Worm (Caenorhabditis elegans): Measurements from ENCODE around the gene col-12.
A peak's percentile ranks its signal among the peaks of the same experiment; 100 is the strongest.

Gene col-12

DNA sequence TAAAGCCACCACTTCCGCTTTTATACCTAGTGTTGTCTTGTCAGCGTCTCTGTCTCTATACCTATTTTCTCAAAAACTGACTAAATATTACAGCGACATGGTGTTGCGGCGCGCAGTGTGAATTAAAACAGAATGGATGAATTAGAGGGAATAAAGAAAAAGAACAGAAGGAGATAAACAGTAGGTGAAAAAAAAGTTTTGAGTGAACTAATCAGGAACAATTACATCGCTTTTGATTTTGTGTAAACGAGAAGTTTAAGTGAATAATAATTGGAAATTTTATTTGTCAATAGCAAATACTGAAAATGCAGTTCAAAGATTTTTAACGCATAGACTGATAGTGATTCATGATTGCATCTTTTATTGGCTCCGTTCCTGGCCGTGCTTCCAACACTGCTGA is at the start of gene col-12:
col-12 (minus strand) TSS at position 101 of the 400 bp plus-strand sequence.
- TF ChIP-seq R02D3.7 (tag; optimal IDR thresholded peaks at IDR 0.05) (no peak), ceh-62 (tag; optimal IDR thresholded peaks at IDR 0.05) (no peak), dmd-9 (GFP tag; IDR thresholded peaks at IDR 0.05) (no peak), nhr-111 (GFP tag; optimal IDR thresholded peaks at IDR 0.05) (no peak), daf-16 (GFP tag; optimal IDR thresholded peaks at IDR 0.05) (no peak), daf-16 (tag; optimal IDR thresholded peaks at IDR 0.05) (no peak), mxl-3 (GFP tag; optimal IDR thresholded peaks at IDR 0.05) (no peak), unc-39 (tag; optimal IDR thresholded peaks at IDR 0.05) (no peak), F49E8.2 (tag; optimal IDR thresholded peaks at IDR 0.05; ENCODE audit: borderline replicate concordance) (no peak)

DNA sequence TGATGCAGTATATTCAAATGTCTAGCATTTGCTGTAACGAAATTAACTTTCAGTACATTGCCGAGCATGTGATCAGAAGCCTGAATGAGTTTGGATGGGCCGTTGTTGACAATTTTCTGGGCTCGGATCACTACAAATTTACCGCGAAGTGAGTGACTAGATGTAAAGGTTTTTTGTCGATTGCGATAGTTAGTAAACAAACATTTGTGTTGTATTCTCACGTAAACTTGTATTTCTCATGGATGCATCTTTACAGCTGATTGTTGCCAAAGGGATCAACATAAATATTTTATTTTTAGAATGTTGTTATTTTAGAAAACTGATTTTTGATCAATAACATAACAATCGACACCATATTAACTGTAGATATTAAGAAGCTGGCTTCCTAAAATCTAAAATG is 49.0 kb upstream of the col-12 start:
- TF ChIP-seq T26A8.4 (GFP tag; IDR thresholded peaks at IDR 0.05) = 0 out of 2 replicates have a peak, but pooled peaks have one; percentile 12
- no peak for TF ChIP-seq lin-29 (GFP tag; IDR thresholded peaks at IDR 0.05)
- TF ChIP-seq lim-7 (GFP tag; IDR thresholded peaks at IDR 0.05) = no peak
- TF ChIP-seq pha-4 (GFP tag; IDR thresholded peaks at IDR 0.05) = no peak
- TF ChIP-seq pha-4 (tag; optimal IDR thresholded peaks at IDR 0.05) = peak; percentile 51
- TF ChIP-seq ama-1 (optimal IDR thresholded peaks at IDR 0.05) = peak; percentile 25
- no peak for TF ChIP-seq nhr-237 (tag; optimal IDR thresholded peaks at IDR 0.05)
- TF ChIP-seq aha-1 (tag) = peak; percentile 37
- no peak for TF ChIP-seq attf-4 (tag; optimal IDR thresholded peaks at IDR 0.05)
- no peak for TF ChIP-seq nhr-111 (GFP tag; optimal IDR thresholded peaks at IDR 0.05)
- TF ChIP-seq hmg-1.1 (GFP tag; IDR thresholded peaks at IDR 0.05) = no peak
- no peak for TF ChIP-seq madf-9 (GFP tag; conservative IDR thresholded peaks at IDR 0.05)
- peak; percentile 48 to 87 for TF ChIP-seq hif-1 (tag; optimal IDR thresholded peaks at IDR 0.05)
- TF ChIP-seq daf-16 (GFP tag; optimal IDR thresholded peaks at IDR 0.05) = peak in 1 of 2 experiments; percentile 76
- no peak for TF ChIP-seq daf-16 (tag; optimal IDR thresholded peaks at IDR 0.05)

DNA sequence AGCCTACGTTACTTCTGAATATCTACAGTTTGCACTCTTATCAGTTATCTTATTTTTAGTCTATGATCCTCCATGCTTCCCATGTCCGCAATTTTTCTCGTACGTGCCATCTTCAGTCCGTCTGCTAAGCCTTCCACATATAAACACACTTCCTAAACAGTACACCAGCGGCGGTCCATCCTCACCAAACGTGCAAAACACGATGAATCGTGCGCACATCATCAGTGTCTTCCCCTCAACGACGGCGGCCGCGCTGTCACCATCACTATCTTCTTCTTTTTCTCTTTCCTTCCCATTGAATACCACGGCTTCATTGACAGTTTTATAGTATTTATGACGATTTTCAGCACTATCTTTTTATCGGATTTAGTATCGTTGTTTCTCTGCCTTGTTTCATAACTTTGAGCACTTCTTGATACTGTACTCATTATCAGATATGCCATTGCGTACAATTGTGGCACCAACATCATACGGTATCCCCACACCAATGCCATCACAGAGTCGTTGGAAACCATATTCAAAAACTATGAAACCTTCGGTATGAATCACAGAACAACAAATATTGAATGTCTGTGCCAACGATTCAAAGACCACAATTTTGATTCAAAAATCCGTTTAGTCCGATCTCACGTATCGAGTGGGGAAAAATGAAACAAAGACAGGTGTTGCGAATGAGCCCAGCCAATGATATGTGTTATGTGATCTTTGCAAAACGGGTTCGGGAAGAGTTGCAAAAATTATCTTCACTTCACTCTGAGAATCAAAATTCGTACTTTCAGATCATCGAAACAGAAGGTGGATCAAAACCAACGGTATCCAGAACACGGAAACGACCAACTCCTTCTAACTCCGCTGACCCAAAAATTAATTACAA is 48.1 kb upstream of the col-12 start:
- TF ChIP-seq set-16 (GFP tag; IDR thresholded peaks at IDR 0.05) (no peak), unc-62 (GFP tag; optimal IDR thresholded peaks at IDR 0.05 in 1 of 2) (peak in 1 of 2 experiments; percentile 31), unc-62 (tag; optimal IDR thresholded peaks at IDR 0.05) (no peak), hif-1 (tag; optimal IDR thresholded peaks at IDR 0.05) (peak; percentile 49 to 81), nhr-28 (tag; optimal IDR thresholded peaks at IDR 0.05) (peak; percentile 0), aha-1 (tag) (peak; percentile 95), zip-11 (GFP tag; IDR thresholded peaks at IDR 0.05) (no peak)

DNA sequence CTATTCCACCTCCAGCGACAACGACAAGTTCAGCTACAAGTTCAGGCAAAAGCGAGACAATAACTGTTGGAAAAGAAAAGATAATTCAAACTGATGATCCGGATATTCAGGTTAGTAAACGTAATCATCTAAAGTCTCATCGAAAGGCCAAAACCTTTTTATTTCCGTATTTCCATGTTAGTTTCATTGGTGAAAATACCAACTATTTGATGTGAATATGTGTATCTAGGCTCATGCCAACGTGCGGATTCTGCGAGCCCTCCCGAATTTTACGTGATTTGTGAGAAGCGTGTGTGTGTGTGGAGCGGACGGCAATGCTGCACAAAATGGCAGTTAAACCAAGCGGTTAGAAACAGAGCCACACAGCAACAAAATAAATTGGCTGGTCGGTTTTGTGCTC is 46.0 kb upstream of the col-12 start:
- no peak for TF ChIP-seq lin-1 (GFP tag; IDR thresholded peaks at IDR 0.05)
- no peak for TF ChIP-seq lin-13 (GFP tag; optimal IDR thresholded peaks at IDR 0.05)
- TF ChIP-seq ceh-82 (tag; optimal IDR thresholded peaks at IDR 0.05) = no peak
- no peak for TF ChIP-seq jun-1 (tag; optimal IDR thresholded peaks at IDR 0.05)
- TF ChIP-seq hlh-11 (tag; optimal IDR thresholded peaks at IDR 0.05) = no peak
- TF ChIP-seq ztf-11 (tag; optimal IDR thresholded peaks at IDR 0.05) = no peak
- no peak for TF ChIP-seq unc-62 (GFP tag; optimal IDR thresholded peaks at IDR 0.05 in 1 of 2)
- no peak for TF ChIP-seq unc-62 (tag; optimal IDR thresholded peaks at IDR 0.05)
- TF ChIP-seq mxl-2 (GFP tag; conservative IDR thresholded peaks at IDR 0.05) = no peak
- TF ChIP-seq mep-1 (tag; optimal IDR thresholded peaks at IDR 0.05) = no peak
- no peak for TF ChIP-seq hmg-1.1 (GFP tag; IDR thresholded peaks at IDR 0.05)
- TF ChIP-seq madf-9 (GFP tag; conservative IDR thresholded peaks at IDR 0.05) = no peak
- no peak for TF ChIP-seq tra-1 (GFP tag; IDR thresholded peaks at IDR 0.05)
- no peak for TF ChIP-seq nhr-11 (tag; optimal IDR thresholded peaks at IDR 0.05)
- TF ChIP-seq nhr-77 (tag; optimal IDR thresholded peaks at IDR 0.05) = no peak
- no peak for TF ChIP-seq attf-4 (tag; optimal IDR thresholded peaks at IDR 0.05)
- no peak for TF ChIP-seq spr-1 (tag; optimal IDR thresholded peaks at IDR 0.05)
- TF ChIP-seq D1046.2 (GFP tag; IDR thresholded peaks at IDR 0.05) = no peak
- no peak for TF ChIP-seq snpc-4 (tag; optimal IDR thresholded peaks at IDR 0.05)
- TF ChIP-seq ceh-20 (GFP tag; IDR thresholded peaks at IDR 0.05) = no peak
- no peak for TF ChIP-seq lim-7 (GFP tag; IDR thresholded peaks at IDR 0.05)
- no peak for TF ChIP-seq hlh-30 (tag; optimal IDR thresholded peaks at IDR 0.05; ENCODE audit: insufficient read depth)
- TF ChIP-seq ceh-44 (GFP tag; IDR thresholded peaks at IDR 0.05) = no peak
- no peak for TF ChIP-seq arid-1 (GFP tag; conservative IDR thresholded peaks at IDR 0.05)
- TF ChIP-seq ces-1 (GFP tag; optimal IDR thresholded peaks at IDR 0.05) = no peak
- no peak for TF ChIP-seq fkh-10 (GFP tag; optimal IDR thresholded peaks at IDR 0.05)
